Fruit fly (Drosophila melanogaster): ENCODE results near the gene nej.

nej gene

DNA sequence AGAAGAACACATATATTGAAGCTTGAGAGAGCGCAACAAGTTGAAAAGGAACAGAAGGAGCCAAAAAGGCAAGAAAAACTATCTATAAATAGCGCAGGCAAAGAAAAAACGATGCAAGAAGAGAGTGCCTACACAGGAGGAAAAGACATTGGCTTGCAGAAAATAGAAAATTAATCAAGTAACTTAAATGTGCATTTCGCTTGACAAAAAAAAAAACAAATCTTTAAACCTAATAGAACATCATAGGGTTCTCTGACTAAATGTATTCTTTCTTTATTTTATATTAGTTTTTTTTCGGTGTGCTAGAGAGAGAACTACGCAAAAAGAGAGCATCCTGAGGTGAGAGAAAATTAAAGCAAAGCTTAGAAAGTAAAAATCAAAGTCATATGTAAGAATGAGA is 36.8 kb downstream of the nej start (continued):
- no peak; the same call in 1 of the 2 replicates for TF ChIP-seq CG10366 (GFP tag; IDR thresholded peaks at IDR 0.05)
- no peak for TF ChIP-seq CG6791 (GFP tag; IDR thresholded peaks at IDR 0.05; ENCODE audit: partially characterized antibody)
- 0 out of 2 replicates have a peak, but pooled peaks have one; percentile 13 for TF ChIP-seq gt (GFP tag; IDR thresholded peaks at IDR 0.05)
- no peak for TF ChIP-seq salm (tag; optimal IDR thresholded peaks at IDR 0.05)
- TF ChIP-seq CG1024 (GFP tag; IDR thresholded peaks at IDR 0.05): peak; percentile 50; the same call in 1 of the 2 replicates
- no peak for TF ChIP-seq bigmax (GFP tag; optimal IDR thresholded peaks at IDR 0.05)
- no peak for TF ChIP-seq btn (GFP tag; optimal IDR thresholded peaks at IDR 0.05)
- TF ChIP-seq Nf-YC (tag; optimal IDR thresholded peaks at IDR 0.05): no peak
- no peak for TF ChIP-seq CG7745 (tag; optimal IDR thresholded peaks at IDR 0.05)
- TF ChIP-seq CG9437 (GFP tag; optimal IDR thresholded peaks at IDR 0.05): no peak
- peak; percentile 30 for TF ChIP-seq grau (tag; optimal IDR thresholded peaks at IDR 0.05)
- no peak for TF ChIP-seq Gsc (GFP tag; IDR thresholded peaks at IDR 0.05)
- no peak for TF ChIP-seq CG3065 (GFP tag; optimal IDR thresholded peaks at IDR 0.05)
- TF ChIP-seq tap (tag; optimal IDR thresholded peaks at IDR 0.05): no peak
- no peak for TF ChIP-seq Hand (GFP tag; optimal IDR thresholded peaks at IDR 0.05)
- no peak for TF ChIP-seq CG8089 (GFP tag; optimal IDR thresholded peaks at IDR 0.05)
- no peak for TF ChIP-seq NFAT (GFP tag; IDR thresholded peaks at IDR 0.05)
- no peak for TF ChIP-seq Taf1 (GFP tag; IDR thresholded peaks at IDR 0.05)
- TF ChIP-seq bcd (GFP tag; optimal IDR thresholded peaks at IDR 0.05): no peak
- TF ChIP-seq CG7271 (tag; optimal IDR thresholded peaks at IDR 0.05): no peak
- TF ChIP-seq CG13624 (GFP tag; optimal IDR thresholded peaks at IDR 0.05): no peak
- TF ChIP-seq ap (GFP tag; IDR thresholded peaks at IDR 0.05): no peak
- no peak for TF ChIP-seq nerfin-2 (GFP tag; IDR thresholded peaks at IDR 0.05; ENCODE audit: partially characterized antibody)
- TF ChIP-seq zen2 (GFP tag; IDR thresholded peaks at IDR 0.05; ENCODE audit: partially characterized antibody): no peak

DNA sequence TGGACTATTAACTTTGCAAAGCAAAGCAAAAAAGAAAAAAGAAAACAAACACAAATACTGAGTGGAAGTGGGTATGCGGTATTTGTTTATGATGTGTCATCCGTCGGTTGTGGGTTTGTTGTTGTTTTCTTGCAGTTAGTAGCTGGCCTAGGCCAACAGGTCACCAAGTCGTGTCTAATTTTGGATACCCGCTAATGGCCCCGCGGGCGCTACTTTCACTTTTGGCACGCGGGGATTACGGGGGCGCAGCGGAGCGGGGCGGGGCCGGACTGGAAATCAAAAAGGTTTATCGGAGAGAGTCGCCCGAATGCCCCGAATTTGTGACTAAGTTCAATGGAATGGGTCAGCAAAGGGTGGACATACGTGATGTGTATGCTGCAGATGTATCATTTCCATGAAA is 39.8 kb downstream of the nej start:
- TF ChIP-seq bcd (GFP tag; optimal IDR thresholded peaks at IDR 0.05) (no peak), Awh (GFP tag; IDR thresholded peaks at IDR 0.05) (no peak), oc (tag; optimal IDR thresholded peaks at IDR 0.05) (peak; percentile 61), sd (tag; optimal IDR thresholded peaks at IDR 0.05) (peak; percentile 3), crol (GFP tag; IDR thresholded peaks at IDR 0.05) (peak; percentile 31; the same call in 1 of the 2 replicates), CG4360 (GFP tag; IDR thresholded peaks at IDR 0.05) (0 out of 2 replicates have a peak, but pooled peaks have one; percentile 8), Blimp-1 (GFP tag; optimal IDR thresholded peaks at IDR 0.05) (peak; percentile 98), Hr78 (GFP tag; optimal IDR thresholded peaks at IDR 0.05) (peak in 1 of 2 experiments; percentile 92)

DNA sequence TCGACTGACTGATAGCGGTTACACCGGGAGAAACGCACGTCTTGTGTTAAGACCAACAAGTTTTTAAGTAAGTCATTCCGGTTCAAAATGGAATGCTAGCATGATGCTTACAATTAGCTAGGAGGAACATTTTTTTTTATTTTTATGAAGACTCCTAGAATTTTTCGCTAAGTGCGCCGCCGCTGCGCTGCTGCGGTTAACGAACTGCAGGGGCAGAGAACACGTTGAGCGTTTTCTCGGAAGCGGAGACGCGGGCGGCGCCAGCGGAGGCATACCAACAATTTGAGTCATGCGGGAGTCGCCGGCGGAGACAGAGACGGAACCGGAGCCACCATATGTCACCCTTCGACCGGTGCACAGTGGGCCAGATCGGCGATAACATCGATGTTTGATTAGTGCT is 40.8 kb downstream of the nej start:
- peak; percentile 77 for TF ChIP-seq ftz-f1 (GFP tag; optimal IDR thresholded peaks at IDR 0.05)
- TF ChIP-seq GATAe (GFP tag; conservative IDR thresholded peaks at IDR 0.05): peak; percentile 96
- peak; percentile 96 for TF ChIP-seq Oli (tag; optimal IDR thresholded peaks at IDR 0.05)
- peak; percentile 99 for TF ChIP-seq zfh1 (GFP tag; IDR thresholded peaks at IDR 0.05)
- peak; percentile 92 for TF ChIP-seq Spps (tag; optimal IDR thresholded peaks at IDR 0.05)
- TF ChIP-seq kay (GFP tag; optimal IDR thresholded peaks at IDR 0.05): peak; percentile 97
- peak; percentile 98 for TF ChIP-seq Drgx (GFP tag; IDR thresholded peaks at IDR 0.05)
- TF ChIP-seq Pdp1 (GFP tag; optimal IDR thresholded peaks at IDR 0.05): peak; percentile 97
- no peak for TF ChIP-seq amos (GFP tag; IDR thresholded peaks at IDR 0.05; ENCODE audit: partially characterized antibody)
- peak; percentile 95 for TF ChIP-seq CG17361 (GFP tag; IDR thresholded peaks at IDR 0.05)
- TF ChIP-seq crol (GFP tag; IDR thresholded peaks at IDR 0.05): peak; percentile 88
- TF ChIP-seq CG34422 (GFP tag; IDR thresholded peaks at IDR 0.05): peak; percentile 97
- peak; percentile 98 for TF ChIP-seq az2 (GFP tag; optimal IDR thresholded peaks at IDR 0.05)
- peak; percentile 95 for TF ChIP-seq CG11247 (GFP tag; IDR thresholded peaks at IDR 0.05)
- no peak for TF ChIP-seq CG6791 (GFP tag; IDR thresholded peaks at IDR 0.05; ENCODE audit: partially characterized antibody)
- peak; percentile 92 for TF ChIP-seq jigr1 (GFP tag; IDR thresholded peaks at IDR 0.05)
- TF ChIP-seq gcm2 (GFP tag; optimal IDR thresholded peaks at IDR 0.05): peak; percentile 94
- TF ChIP-seq so (GFP tag; IDR thresholded peaks at IDR 0.05): peak; percentile 98
- TF ChIP-seq CG30403 (GFP tag; optimal IDR thresholded peaks at IDR 0.05): peak; percentile 97
- peak; percentile 97 for TF ChIP-seq chm (GFP tag; IDR thresholded peaks at IDR 0.05)
- TF ChIP-seq Optix (GFP tag; IDR thresholded peaks at IDR 0.05): peak; percentile 98

All from whole organism, embryonic.